Fruit fly (Drosophila melanogaster): ENCODE measurements around the gene Prosbeta6.

Prosbeta6 gene

dm6 chr3L:16645323-16645982 lies 35.2 kb upstream of the Prosbeta6 start:
- TF ChIP-seq fkh (GFP tag; optimal IDR thresholded peaks at IDR 0.05) (no peak), CG32006 (GFP tag; optimal IDR thresholded peaks at IDR 0.05) (no peak), OdsH (GFP tag; optimal IDR thresholded peaks at IDR 0.05) (no peak), Eip75B (GFP tag; optimal IDR thresholded peaks at IDR 0.05) (no peak), vri (GFP tag; optimal IDR thresholded peaks at IDR 0.05) (no peak), ss (GFP tag; optimal IDR thresholded peaks at IDR 0.05) (no peak), Lpt (GFP tag; optimal IDR thresholded peaks at IDR 0.05) (no peak), CG11762 (GFP tag; optimal IDR thresholded peaks at IDR 0.05; ENCODE audit: insufficient read depth) (no peak), eg (GFP tag; IDR thresholded peaks at IDR 0.05) (no peak), Smox (GFP tag; optimal IDR thresholded peaks at IDR 0.05) (no peak), CG34406 (GFP tag; optimal IDR thresholded peaks at IDR 0.05) (no peak)

dm6 chr3L:16644505-16644904 lies 34.3 kb upstream of the Prosbeta6 start:
- no peak for TF ChIP-seq Blimp-1 (GFP tag; optimal IDR thresholded peaks at IDR 0.05)
- no peak for TF ChIP-seq cyc (GFP tag; optimal IDR thresholded peaks at IDR 0.05)
- no peak for TF ChIP-seq vri (GFP tag; optimal IDR thresholded peaks at IDR 0.05)
- TF ChIP-seq fkh (GFP tag; optimal IDR thresholded peaks at IDR 0.05), result peak; percentile 4
- TF ChIP-seq CG7368 (GFP tag; optimal IDR thresholded peaks at IDR 0.05), result no peak
- no peak for TF ChIP-seq net (GFP tag; optimal IDR thresholded peaks at IDR 0.05)
- TF ChIP-seq CG6163 (GFP tag; IDR thresholded peaks at IDR 0.05), result no peak
- no peak for TF ChIP-seq CG8319 (GFP tag; optimal IDR thresholded peaks at IDR 0.05)
- TF ChIP-seq svp (GFP tag), result peak; percentile 67
- no peak for TF ChIP-seq Eip75B (GFP tag; optimal IDR thresholded peaks at IDR 0.05)
- TF ChIP-seq CG6854 (GFP tag; optimal IDR thresholded peaks at IDR 0.05), result no peak

dm6 chr3L:16642954-16643353 lies 32.7 kb upstream of the Prosbeta6 start:
- no peak for TF ChIP-seq CG16779 (tag; optimal IDR thresholded peaks at IDR 0.05)
- no peak for TF ChIP-seq vri (GFP tag; optimal IDR thresholded peaks at IDR 0.05)
- TF ChIP-seq Ets96B (tag; optimal IDR thresholded peaks at IDR 0.05), result peak; percentile 39
- TF ChIP-seq Eip93F (GFP tag; optimal IDR thresholded peaks at IDR 0.05), result no peak
- peak; percentile 48 for TF ChIP-seq Sox14 (GFP tag; optimal IDR thresholded peaks at IDR 0.05)
- no peak for TF ChIP-seq Hr38 (GFP tag; optimal IDR thresholded peaks at IDR 0.05)
- TF ChIP-seq pdm3 (GFP tag; optimal IDR thresholded peaks at IDR 0.05), result peak; percentile 41
- TF ChIP-seq Eip78C (GFP tag), result peak; percentile 87
- TF ChIP-seq salr (GFP tag; optimal IDR thresholded peaks at IDR 0.05), result peak in 1 of 2 experiments; percentile 34
- TF ChIP-seq svp (GFP tag), result peak; percentile 2
- TF ChIP-seq acj6 (GFP tag; optimal IDR thresholded peaks at IDR 0.05), result peak; percentile 9
- TF ChIP-seq Sox102F (GFP tag; optimal IDR thresholded peaks at IDR 0.05), result no peak
- no peak for TF ChIP-seq CG9139 (GFP tag; optimal IDR thresholded peaks at IDR 0.05)
- peak; percentile 46; the same call in 1 of the 2 replicates for TF ChIP-seq CG11294 (GFP tag; IDR thresholded peaks at IDR 0.05)
- TF ChIP-seq Met (GFP tag; optimal IDR thresholded peaks at IDR 0.05), result no peak
- peak; percentile 39 for TF ChIP-seq dac (GFP tag; optimal IDR thresholded peaks at IDR 0.05)
- no peak for TF ChIP-seq lz (GFP tag; optimal IDR thresholded peaks at IDR 0.05)
- TF ChIP-seq CG6808 (GFP tag; optimal IDR thresholded peaks at IDR 0.05), result peak; percentile 9
- no peak for TF ChIP-seq CG6792 (GFP tag; optimal IDR thresholded peaks at IDR 0.05)
- no peak for TF ChIP-seq CG1621 (tag; optimal IDR thresholded peaks at IDR 0.05)
- TF ChIP-seq CG3919 (GFP tag; optimal IDR thresholded peaks at IDR 0.05), result peak; percentile 71
- no peak for TF ChIP-seq fkh (GFP tag; optimal IDR thresholded peaks at IDR 0.05)
- TF ChIP-seq CG34406 (GFP tag; optimal IDR thresholded peaks at IDR 0.05), result no peak
- peak; percentile 85 for TF ChIP-seq Hr4 (GFP tag; optimal IDR thresholded peaks at IDR 0.05)
- TF ChIP-seq spab (GFP tag; optimal IDR thresholded peaks at IDR 0.05), result peak; percentile 49
- TF ChIP-seq CG6163 (GFP tag; IDR thresholded peaks at IDR 0.05), result peak; percentile 30; the same call in 1 of the 3 replicates
- no peak for TF ChIP-seq CG11762 (GFP tag; optimal IDR thresholded peaks at IDR 0.05; ENCODE audit: insufficient read depth)
- peak; percentile 23 for TF ChIP-seq fd59A (GFP tag; optimal IDR thresholded peaks at IDR 0.05)
- TF ChIP-seq CG32006 (GFP tag; optimal IDR thresholded peaks at IDR 0.05), result peak; percentile 86
- TF ChIP-seq Ets21C (GFP tag; optimal IDR thresholded peaks at IDR 0.05), result no peak
- TF ChIP-seq Sox15 (GFP tag; optimal IDR thresholded peaks at IDR 0.05), result no peak
- peak; percentile 5 for TF ChIP-seq CG8319 (GFP tag; optimal IDR thresholded peaks at IDR 0.05)
- TF ChIP-seq CG11902 (GFP tag; optimal IDR thresholded peaks at IDR 0.05), result no peak
- peak; percentile 49 for TF ChIP-seq CG10631 (GFP tag; optimal IDR thresholded peaks at IDR 0.05)
- TF ChIP-seq Hr39 (GFP tag; optimal IDR thresholded peaks at IDR 0.05), result no peak
- TF ChIP-seq ss (GFP tag; optimal IDR thresholded peaks at IDR 0.05), result no peak
- no peak for TF ChIP-seq topi (GFP tag; optimal IDR thresholded peaks at IDR 0.05)

Measured in whole organism, prepupa.